Worm (Caenorhabditis elegans) whole organism, early embryonic: ENCODE results near the gene F14D2.8.

Source experiments
- B0310.2 ChIP-seq: sonication (generic microtip); optimal IDR thresholded peaks from 2 replicates; lab custom pipeline; 2016; ENCODE audit warnings: mild to moderate bottlenecking, missing genetic modification characterization, missing compliant biosample characterization
- F13C5.2 ChIP-seq: sonication (generic microtip); optimal IDR thresholded peaks from 2 replicates; lab custom pipeline; 2017; ENCODE audit warnings: mild to moderate bottlenecking, missing genetic modification characterization, inconsistent platforms, missing compliant biosample characterization
- aly-1 ChIP-seq: sonication (generic microtip); optimal IDR thresholded peaks from 2 replicates; lab custom pipeline; 2016; ENCODE audit warnings: missing genetic modification characterization, missing compliant biosample characterization
- ama-1 ChIP-seq: fragments of 150-350 bp; optimal IDR thresholded peaks from 2 replicates; lab custom pipeline; 2014
- ceh-13 ChIP-seq: fragments of 200-800 bp; sonication (Bioruptor generic); optimal IDR thresholded peaks from 2 replicates; lab custom pipeline; 2018; ENCODE audit warnings: mild to moderate bottlenecking, missing genetic modification characterization, missing compliant biosample characterization
- ceh-36 ChIP-seq: sonication (generic microtip); optimal IDR thresholded peaks from 2 replicates; lab custom pipeline; 2016; ENCODE audit warnings: missing genetic modification characterization, inconsistent platforms, missing compliant biosample characterization
- ets-7 ChIP-seq: sonication (generic microtip); optimal IDR thresholded peaks from 2 replicates; lab custom pipeline; 2016; ENCODE audit warnings: missing genotype, missing genetic modification characterization, missing compliant biosample characterization
- flt-1 ChIP-seq: fragments of 200-800 bp; sonication (Bioruptor generic); IDR thresholded peaks from 2 replicates; pipeline ENCODE4 v1.3.6; 2022; ENCODE audit warnings: missing genetic modification characterization, missing compliant biosample characterization
- hmbx-1 ChIP-seq: sonication (generic microtip); optimal IDR thresholded peaks from 2 replicates; lab custom pipeline; 2016; ENCODE audit warnings: mild to moderate bottlenecking, missing genetic modification characterization, missing compliant biosample characterization
- hmg-4 ChIP-seq: fragments of 200-800 bp; sonication (Bioruptor generic); optimal IDR thresholded peaks from 2 replicates; lab custom pipeline; 2018; ENCODE audit warnings: mild to moderate bottlenecking, missing genetic modification characterization, missing compliant biosample characterization
- hnd-1 ChIP-seq: sonication (generic microtip); optimal IDR thresholded peaks from 2 replicates; lab custom pipeline; 2016; ENCODE audit warnings: missing genetic modification characterization, missing compliant biosample characterization
- pes-1 ChIP-seq: fragments of 200-800 bp; sonication (Bioruptor generic); IDR thresholded peaks from 2 replicates; pipeline ENCODE4 v1.3.6; 2022; ENCODE audit warnings: missing genetic modification reagents, missing genetic modification characterization, missing compliant biosample characterization
- scrt-1 ChIP-seq: fragments of 200-800 bp; sonication (Bioruptor generic); IDR thresholded peaks from 2 replicates; pipeline ENCODE4 v1.3.6; 2022; ENCODE audit warnings: missing genetic modification characterization, missing compliant biosample characterization
- sea-1 ChIP-seq: fragments of 200-800 bp; sonication (Bioruptor generic); conservative IDR thresholded peaks from 2 replicates; pipeline ENCODE4 v1.3.6; 2022; ENCODE audit warnings: missing genetic modification characterization, missing compliant biosample characterization
- tbx-11 ChIP-seq: fragments of 200-800 bp; sonication (Bioruptor generic); IDR thresholded peaks from 2 replicates; pipeline ENCODE4 v1.3.6; 2022; ENCODE audit warnings: missing genetic modification characterization, missing compliant biosample characterization
- tbx-37 ChIP-seq: fragments of 200-800 bp; sonication (Bioruptor generic); conservative IDR thresholded peaks from 2 replicates; pipeline ENCODE4 v1.3.6; 2022; ENCODE audit warnings: missing genetic modification reagents, missing genetic modification characterization, missing compliant biosample characterization
- tra-4 ChIP-seq: sonication (generic microtip); optimal IDR thresholded peaks from 2 replicates; lab custom pipeline; 2017; ENCODE audit warnings: missing genetic modification characterization, missing compliant biosample characterization

F14D2.8 gene

ce11 chrII:3340251-3340650 is 9.4 kb downstream of the F14D2.8 start, which contains the start of gene F14D2.5:
F14D2.5 (plus strand) TSS chrII:3340551.
- TF ChIP-seq aly-1 (tag; lab: Kevin White, UChicago) (no peak), hmg-4 (GFP tag; lab: Kevin White, UChicago) (no peak)

DNA sequence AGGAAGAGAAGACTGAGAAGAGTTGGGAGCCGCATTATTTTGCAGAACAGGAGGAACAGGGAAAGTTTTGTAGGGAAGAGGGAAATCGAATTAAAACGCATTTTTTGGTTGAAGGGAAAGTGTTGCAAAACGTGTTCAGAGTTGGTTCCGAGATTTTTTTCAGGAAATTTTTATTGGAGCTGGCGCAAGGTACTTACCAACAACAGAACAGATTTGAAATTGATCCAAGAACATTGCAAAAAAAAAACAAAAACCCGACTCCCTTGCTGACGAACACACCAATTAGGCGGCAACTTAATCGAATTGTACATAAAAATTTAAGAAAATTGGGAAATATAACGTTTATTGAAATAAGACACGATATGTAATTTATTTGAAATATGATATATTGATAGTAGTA is 11.1 kb downstream of the F14D2.8 start, which contains the start of gene F14D2.7:
Gene F14D2.7 (minus strand): TSS at position 101 of the 400 bp plus-strand sequence.
- TF ChIP-seq ceh-36 (no peak), tbx-11 (GFP tag; lab: Robert Waterston, UW) (no peak), B0310.2 (no peak), hmg-4 (GFP tag; lab: Kevin White, UChicago) (no peak), ama-1 (lab: Kevin White, UChicago) (no peak), tra-4 (tag; lab: Kevin White, UChicago) (no peak), F13C5.2 (tag; lab: Kevin White, UChicago) (no peak), tbx-37 (GFP tag; lab: Robert Waterston, UW) (no peak), pes-1 (GFP tag; lab: Robert Waterston, UW) (no peak), ceh-13 (GFP tag; lab: Kevin White, UChicago) (no peak), ets-7 (tag; lab: Kevin White, UChicago) (no peak), scrt-1 (no peak), hmbx-1 (tag; lab: Kevin White, UChicago) (no peak), flt-1 (GFP tag; lab: Robert Waterston, UW) (no peak), sea-1 (GFP tag; lab: Robert Waterston, UW) (no peak), aly-1 (tag; lab: Kevin White, UChicago) (no peak), hnd-1 (tag; lab: Kevin White, UChicago) (no peak)

DNA sequence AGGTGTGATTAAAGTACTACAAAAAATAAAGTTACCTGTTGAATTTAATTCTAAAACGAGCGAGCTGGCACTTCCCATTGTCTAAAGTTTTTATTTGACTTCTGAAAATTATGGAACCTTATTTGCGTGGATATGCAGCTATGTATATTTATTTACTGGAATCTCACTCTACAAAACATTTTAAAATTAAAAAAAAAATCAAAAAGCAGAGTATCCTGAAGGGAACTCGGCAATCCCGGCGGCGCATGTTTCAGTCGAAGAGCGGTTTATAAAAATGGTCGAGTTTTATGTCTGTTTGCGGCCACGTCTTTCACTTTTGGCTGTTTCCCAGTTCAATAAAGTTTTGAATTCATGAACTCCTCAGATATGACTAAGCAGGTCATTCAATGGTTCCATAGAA is 12.6 kb downstream of the F14D2.8 start, which contains the start of gene F14D2.19:
Gene F14D2.19 (minus strand): TSS at position 101 of the 400 bp plus-strand sequence.
- TF ChIP-seq ceh-36 (no peak), hnd-1 (tag; lab: Kevin White, UChicago) (no peak), pes-1 (GFP tag; lab: Robert Waterston, UW) (no peak), F13C5.2 (tag; lab: Kevin White, UChicago) (no peak), aly-1 (tag; lab: Kevin White, UChicago) (no peak), ets-7 (tag; lab: Kevin White, UChicago) (no peak), tra-4 (tag; lab: Kevin White, UChicago) (no peak), hmbx-1 (tag; lab: Kevin White, UChicago) (no peak), scrt-1 (no peak), tbx-37 (GFP tag; lab: Robert Waterston, UW) (no peak), ama-1 (lab: Kevin White, UChicago) (no peak)

DNA sequence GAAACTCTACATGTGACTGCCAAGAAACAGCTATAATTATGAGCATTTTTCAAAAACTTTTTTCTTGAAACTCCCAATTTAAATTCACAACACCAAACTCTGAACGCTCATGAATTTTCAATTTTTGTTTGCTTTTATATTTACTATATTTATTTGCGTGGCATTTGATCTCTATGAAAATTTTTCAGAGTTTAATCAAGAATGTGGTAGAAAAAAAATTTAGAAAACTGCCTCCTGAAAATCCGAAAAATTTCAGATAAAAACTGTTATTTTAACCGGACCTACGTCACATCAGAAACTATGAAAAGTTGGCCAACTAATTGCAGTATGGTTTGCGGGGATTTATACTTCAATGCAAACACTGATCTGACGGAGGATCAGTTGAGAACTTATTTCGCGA is 17.6 kb downstream of the F14D2.8 start, which contains the start of gene irld-27:
Gene irld-27 (plus strand): TSS at position 301 of the 400 bp plus-strand sequence.
- TF ChIP-seq tbx-11 (GFP tag; lab: Robert Waterston, UW) (no peak), ceh-13 (GFP tag; lab: Kevin White, UChicago) (no peak), scrt-1 (no peak), pes-1 (GFP tag; lab: Robert Waterston, UW) (no peak), F13C5.2 (tag; lab: Kevin White, UChicago) (no peak), aly-1 (tag; lab: Kevin White, UChicago) (no peak), tbx-37 (GFP tag; lab: Robert Waterston, UW) (no peak), hmg-4 (GFP tag; lab: Kevin White, UChicago) (no peak), flt-1 (GFP tag; lab: Robert Waterston, UW) (no peak), sea-1 (GFP tag; lab: Robert Waterston, UW) (no peak), ama-1 (lab: Kevin White, UChicago) (no peak)

- TF ChIP-seq pes-1 (GFP tag; lab: Robert Waterston, UW) (no peak), scrt-1 (no peak), sea-1 (GFP tag; lab: Robert Waterston, UW) (no peak), B0310.2 (no peak), tra-4 (tag; lab: Kevin White, UChicago) (no peak), ama-1 (lab: Kevin White, UChicago) (no peak), hmg-4 (GFP tag; lab: Kevin White, UChicago) (no peak), ceh-13 (GFP tag; lab: Kevin White, UChicago) (no peak), aly-1 (tag; lab: Kevin White, UChicago) (no peak), tbx-37 (GFP tag; lab: Robert Waterston, UW) (no peak), hmbx-1 (tag; lab: Kevin White, UChicago) (no peak), ets-7 (tag; lab: Kevin White, UChicago) (no peak), hnd-1 (tag; lab: Kevin White, UChicago) (no peak), flt-1 (GFP tag; lab: Robert Waterston, UW) (no peak), ceh-36 (no peak), F13C5.2 (tag; lab: Kevin White, UChicago) (no peak), tbx-11 (GFP tag; lab: Robert Waterston, UW) (no peak)
These were observed 22.6 kb downstream of the F14D2.8 start, which contains the start of gene Y46D2A.3 for ce11 chrII:3327104-3327503. Y46D2A.3 (minus strand) TSS chrII:3327204.

DNA sequence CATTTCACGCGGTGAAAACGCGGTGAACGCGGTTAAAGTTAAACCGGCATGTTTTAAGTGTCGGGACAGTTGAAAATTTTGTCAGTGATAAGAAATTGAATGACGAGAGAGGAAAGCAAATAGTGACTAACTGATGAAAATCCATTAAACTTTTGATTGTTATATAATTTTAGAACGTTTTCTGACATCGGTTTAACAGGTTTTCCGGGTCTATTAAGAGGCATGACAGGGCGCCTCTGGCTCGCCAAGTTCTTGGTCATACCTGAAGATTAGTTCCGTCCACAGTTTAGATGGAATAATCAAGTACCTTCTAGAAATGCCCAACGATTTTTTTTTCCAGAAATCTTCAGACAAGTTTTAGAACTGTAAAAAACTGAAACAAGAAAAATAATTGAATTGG is 26.5 kb downstream of the F14D2.8 start, which contains the start of gene Y46D2A.2:
Gene Y46D2A.2 (minus strand): TSS at position 101 of the 400 bp plus-strand sequence.
- TF ChIP-seq ceh-13 (GFP tag; lab: Kevin White, UChicago) (no peak), aly-1 (tag; lab: Kevin White, UChicago) (no peak), ama-1 (lab: Kevin White, UChicago) (no peak)

DNA sequence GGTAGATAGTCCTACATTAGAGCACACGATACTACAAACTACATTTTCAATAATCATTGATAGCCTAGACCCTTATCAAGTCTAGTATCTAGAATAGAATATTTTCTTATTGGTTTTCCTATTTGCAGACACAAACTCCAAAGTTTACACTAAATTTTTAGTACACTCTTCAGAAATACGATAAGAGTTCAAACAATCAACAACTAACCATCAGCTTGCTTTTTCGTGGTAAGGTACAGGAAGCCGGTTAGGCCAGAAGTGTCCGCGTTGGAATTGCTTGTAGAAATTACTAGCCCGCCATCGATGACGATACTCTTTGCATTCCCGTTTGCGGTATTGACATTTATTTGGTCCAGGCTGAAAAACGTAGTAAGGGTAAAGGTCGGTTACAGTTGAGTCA is 27.4 kb downstream of the F14D2.8 start, which contains the start of gene Y46D2A.1:
Gene Y46D2A.1 (plus strand): TSS at position 301 of the 400 bp plus-strand sequence.
- no peak for TF ChIP-seq hmg-4 (GFP tag; lab: Kevin White, UChicago)
- no peak for TF ChIP-seq ets-7 (tag; lab: Kevin White, UChicago)
- no peak for TF ChIP-seq tbx-11 (GFP tag; lab: Robert Waterston, UW)
